Fruit fly (Drosophila melanogaster): ENCODE results near the gene CG42654.

The CG42654 gene

dm6 chr3L:19954426-19954825 lies at the start of gene CG42654:
Gene CG42654, minus strand, starts transcription at chr3L:19954526.
- no peak for TF ChIP-seq noc (tag; optimal IDR thresholded peaks at IDR 0.05)

- TF ChIP-seq noc (tag; optimal IDR thresholded peaks at IDR 0.05): no peak
Measured at dm6 chr3L:20003235-20003493, 48.8 kb upstream of the CG42654 start.

- TF ChIP-seq noc (tag; optimal IDR thresholded peaks at IDR 0.05): peak; percentile 88
Measured at dm6 chr3L:20002482-20003234, 48.3 kb upstream of the CG42654 start, which contains the start of gene CG7668. Gene CG7668, plus strand, starts transcription at chr3L:20002736.

dm6 chr3L:20000878-20001640 lies 46.7 kb upstream of the CG42654 start:
- no peak for TF ChIP-seq noc (tag; optimal IDR thresholded peaks at IDR 0.05)

- no peak for TF ChIP-seq noc (tag; optimal IDR thresholded peaks at IDR 0.05)
Measured at dm6 chr3L:20000081-20000736, 45.9 kb upstream of the CG42654 start, which contains the start of the genes Tom20 and Gabat. Gene Tom20, plus strand, starts transcription at chr3L:20000644. Gene Gabat, minus strand, starts transcription at chr3L:20000686.

- TF ChIP-seq noc (tag; optimal IDR thresholded peaks at IDR 0.05): no peak
Measured at dm6 chr3L:19994015-19994414, 39.7 kb upstream of the CG42654 start.

dm6 chr3L:19991714-19992231 lies 37.4 kb upstream of the CG42654 start, which contains the start of the genes CG7646 and Nca:
Gene CG7646, plus strand, starts transcription at chr3L:19991887.
Gene Nca, plus strand, starts transcription at chr3L:19991887.
- TF ChIP-seq noc (tag; optimal IDR thresholded peaks at IDR 0.05): no peak

- TF ChIP-seq noc (tag; optimal IDR thresholded peaks at IDR 0.05): no peak
Measured at dm6 chr3L:19991120-19991519, 36.8 kb upstream of the CG42654 start, which contains the start of gene fln. Gene fln, minus strand, starts transcription at chr3L:19991220.

- no peak for TF ChIP-seq noc (tag; optimal IDR thresholded peaks at IDR 0.05)
Measured at dm6 chr3L:19988891-19989290, 34.6 kb upstream of the CG42654 start, which contains the start of gene Csas. Gene Csas, minus strand, starts transcription at chr3L:19988991.

dm6 chr3L:19985768-19986167 lies 31.4 kb upstream of the CG42654 start, which contains the start of the genes hale and schuy:
Gene hale, minus strand, starts transcription at chr3L:19985868.
Gene schuy, plus strand, starts transcription at chr3L:19986093.
- TF ChIP-seq noc (tag; optimal IDR thresholded peaks at IDR 0.05): no peak

dm6 chr3L:19981385-19981784 lies 27.1 kb upstream of the CG42654 start, which contains the start of gene CG17732:
Gene CG17732, plus strand, starts transcription at chr3L:19981685.
- no peak for TF ChIP-seq noc (tag; optimal IDR thresholded peaks at IDR 0.05)

- TF ChIP-seq noc (tag; optimal IDR thresholded peaks at IDR 0.05): no peak
Measured at dm6 chr3L:19979592-19979991, 25.3 kb upstream of the CG42654 start, which contains the start of gene CG14182. Gene CG14182, minus strand, starts transcription at chr3L:19979812.

dm6 chr3L:19978088-19978487 lies 23.8 kb upstream of the CG42654 start:
- TF ChIP-seq noc (tag; optimal IDR thresholded peaks at IDR 0.05): no peak

- no peak for TF ChIP-seq noc (tag; optimal IDR thresholded peaks at IDR 0.05)
Measured at dm6 chr3L:19968725-19969598, 14.6 kb upstream of the CG42654 start.

- no peak for TF ChIP-seq noc (tag; optimal IDR thresholded peaks at IDR 0.05)
Measured at dm6 chr3L:19961805-19962204, 7.5 kb upstream of the CG42654 start.

Measured in whole organism, larva.